Worm (Caenorhabditis elegans): ENCODE measurements around the gene C35A5.10.

DNA sequence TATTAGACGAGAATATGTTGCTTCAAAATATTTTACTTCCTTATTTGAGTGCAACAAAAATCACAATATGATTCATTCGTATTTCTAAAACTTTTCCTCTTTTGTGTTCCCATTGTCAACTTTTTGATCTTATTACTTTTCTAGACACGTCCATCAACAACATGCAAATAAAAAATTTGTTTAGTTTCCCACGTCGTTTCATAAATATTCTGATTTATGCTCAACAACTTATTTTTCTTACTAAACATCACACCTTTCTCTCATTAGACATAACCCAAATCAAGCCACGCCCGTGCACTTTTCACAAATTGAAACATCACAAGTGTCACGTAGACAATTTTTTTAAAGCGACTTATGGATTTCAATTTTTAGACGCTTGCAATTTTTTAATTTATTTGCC, 34.1 kb upstream of the C35A5.10 start:
- TF ChIP-seq nhr-25 (tag; optimal IDR thresholded peaks at IDR 0.05) (no peak), zag-1 (tag; optimal IDR thresholded peaks at IDR 0.05) (no peak), tbx-2 (tag; optimal IDR thresholded peaks at IDR 0.05) (no peak), daf-12 (tag; optimal IDR thresholded peaks at IDR 0.05) (no peak), fos-1 (tag; optimal IDR thresholded peaks at IDR 0.05) (no peak), ceh-9 (tag; optimal IDR thresholded peaks at IDR 0.05) (no peak), elt-3 (tag; optimal IDR thresholded peaks at IDR 0.05) (no peak), nhr-11 (tag; optimal IDR thresholded peaks at IDR 0.05) (no peak), snpc-4 (tag; optimal IDR thresholded peaks at IDR 0.05) (no peak)
